Worm (Caenorhabditis elegans): ENCODE measurements around the gene cct-2.

cct-2 gene

DNA sequence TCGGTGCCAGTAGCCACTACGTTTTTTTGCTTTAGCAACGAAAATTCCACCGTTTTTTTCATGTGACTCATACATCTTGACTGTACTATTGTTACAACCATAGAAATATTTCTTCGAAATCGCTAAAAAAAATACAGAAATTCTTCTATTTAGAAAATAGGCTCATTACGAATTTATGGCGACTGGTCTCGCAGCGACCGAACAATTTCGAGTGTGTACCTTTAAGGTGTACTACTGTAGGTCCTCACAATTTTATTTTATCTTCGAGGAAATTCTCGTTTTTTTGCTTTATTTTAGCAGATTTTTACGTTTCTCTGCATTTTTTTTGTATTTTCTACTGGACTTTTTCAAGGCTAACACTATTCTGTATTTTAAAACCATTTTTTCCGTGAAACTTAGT lies 37.5 kb upstream of the cct-2 start (continued):
- no peak for TF ChIP-seq hmg-20 (GFP tag; IDR thresholded peaks at IDR 0.05)
- no peak for TF ChIP-seq nfya-2 (GFP tag; IDR thresholded peaks at IDR 0.05)
- TF ChIP-seq lag-1 (GFP tag; IDR thresholded peaks at IDR 0.05), result no peak
- no peak for TF ChIP-seq ztf-26 (tag; optimal IDR thresholded peaks at IDR 0.05)
- TF ChIP-seq pha-4 (tag; optimal IDR thresholded peaks at IDR 0.05), result no peak
- no peak for TF ChIP-seq F55B11.4 (tag; optimal IDR thresholded peaks at IDR 0.05; ENCODE audit: borderline replicate concordance, insufficient read depth)
- TF ChIP-seq Y95B8A.8 (GFP tag; IDR thresholded peaks at IDR 0.05), result no peak
- no peak for TF ChIP-seq T07F8.4 (tag; optimal IDR thresholded peaks at IDR 0.05)
- no peak for TF ChIP-seq F37B4.10 (GFP tag; IDR thresholded peaks at IDR 0.05)
- no peak for TF ChIP-seq lin-35 (GFP tag; optimal IDR thresholded peaks at IDR 0.05)
- TF ChIP-seq nhr-120 (GFP tag; IDR thresholded peaks at IDR 0.05), result no peak
- TF ChIP-seq sea-2 (GFP tag; IDR thresholded peaks at IDR 0.05), result no peak
- TF ChIP-seq B0035.1 (tag; optimal IDR thresholded peaks at IDR 0.05), result no peak
- TF ChIP-seq ceh-58 (GFP tag; IDR thresholded peaks at IDR 0.05), result no peak
- TF ChIP-seq lsl-1 (GFP tag; optimal IDR thresholded peaks at IDR 0.05), result peak; percentile 97
- TF ChIP-seq snpc-3.4 (tag; optimal IDR thresholded peaks at IDR 0.05), result no peak
- peak; percentile 19; the same call in 1 of the 2 replicates for TF ChIP-seq mcd-1 (GFP tag; IDR thresholded peaks at IDR 0.05)
- TF ChIP-seq snpc-1.1 (tag; optimal IDR thresholded peaks at IDR 0.05; ENCODE audit: insufficient read depth), result no peak
- no peak for TF ChIP-seq let-526 (GFP tag; IDR thresholded peaks at IDR 0.05)
- TF ChIP-seq attf-3 (GFP tag; conservative IDR thresholded peaks at IDR 0.05), result no peak
- TF ChIP-seq tbx-9 (tag; optimal IDR thresholded peaks at IDR 0.05; ENCODE audit: borderline replicate concordance), result no peak
- TF ChIP-seq lin-40 (tag; optimal IDR thresholded peaks at IDR 0.05), result no peak
- peak; percentile 94 for TF ChIP-seq madf-6 (GFP tag; IDR thresholded peaks at IDR 0.05)
- no peak for TF ChIP-seq mel-28 (tag; optimal IDR thresholded peaks at IDR 0.05; ENCODE audit: borderline replicate concordance)
- no peak for TF ChIP-seq aptf-2 (GFP tag; conservative IDR thresholded peaks at IDR 0.05)
- no peak for TF ChIP-seq bed-1 (GFP tag; IDR thresholded peaks at IDR 0.05)
- no peak for TF ChIP-seq attf-5 (GFP tag; optimal IDR thresholded peaks at IDR 0.05)
- TF ChIP-seq snpc-1.3 (tag; optimal IDR thresholded peaks at IDR 0.05; ENCODE audit: insufficient read depth), result peak; percentile 17
- TF ChIP-seq atf-7 (tag; optimal IDR thresholded peaks at IDR 0.05), result no peak
- TF ChIP-seq unc-62 (GFP tag; optimal IDR thresholded peaks at IDR 0.05), result no peak
- peak; percentile 29 for TF ChIP-seq F49E8.2 (tag; optimal IDR thresholded peaks at IDR 0.05; ENCODE audit: insufficient read depth)
- TF ChIP-seq chd-7 (tag; optimal IDR thresholded peaks at IDR 0.05), result no peak
- TF ChIP-seq madf-8 (GFP tag; conservative IDR thresholded peaks at IDR 0.05), result peak; percentile 87
- no peak for TF ChIP-seq ztf-22 (GFP tag; optimal IDR thresholded peaks at IDR 0.05)
- TF ChIP-seq hlh-12 (tag; optimal IDR thresholded peaks at IDR 0.05), result no peak
- TF ChIP-seq let-607 (tag; optimal IDR thresholded peaks at IDR 0.05), result no peak
- no peak for TF ChIP-seq hsf-1 (GFP tag; IDR thresholded peaks at IDR 0.05)
- TF ChIP-seq ama-1 (optimal IDR thresholded peaks at IDR 0.05), result no peak
- no peak for TF ChIP-seq ama-1 (GFP tag; optimal IDR thresholded peaks at IDR 0.05)
- TF ChIP-seq C06A6.2 (GFP tag; conservative IDR thresholded peaks at IDR 0.05), result no peak
- TF ChIP-seq him-1 (tag; optimal IDR thresholded peaks at IDR 0.05), result no peak
- TF ChIP-seq tbp1 (GFP tag; optimal IDR thresholded peaks at IDR 0.05), result peak; percentile 5
- no peak for TF ChIP-seq dpl-1 (GFP tag; optimal IDR thresholded peaks at IDR 0.05)
- no peak for TF ChIP-seq ztf-18 (tag; optimal IDR thresholded peaks at IDR 0.05)
- TF ChIP-seq tlf-1 (GFP tag; optimal IDR thresholded peaks at IDR 0.05), result no peak
- TF ChIP-seq dox-1 (GFP tag; IDR thresholded peaks at IDR 0.05), result peak; percentile 40; the same call in 1 of the 2 replicates
- no peak for TF ChIP-seq dpff-1 (tag; optimal IDR thresholded peaks at IDR 0.05)
- TF ChIP-seq ZK185.1 (tag; optimal IDR thresholded peaks at IDR 0.05; ENCODE audit: poor library complexity, severe bottlenecking), result no peak
- TF ChIP-seq egl-44 (GFP tag; IDR thresholded peaks at IDR 0.05), result no peak
